Worm (Caenorhabditis elegans) whole organism, young adult: ENCODE measurements around the gene C46F11.5.
A peak's percentile ranks its signal among the peaks of the same experiment; 100 is the strongest.

Source experiments
- F23B12.7 ChIP-seq: sonication (generic microtip); optimal IDR thresholded peaks from 2 replicates; lab custom pipeline; 2017; ENCODE audit warnings: missing genetic modification characterization, mild to moderate bottlenecking, missing compliant biosample characterization, antibody characterized with exemption, moderate library complexity; ENCODE audit not compliant: insufficient read depth
- T07F8.4 ChIP-seq: sonication (generic microtip); optimal IDR thresholded peaks from 2 replicates; lab custom pipeline; 2016; ENCODE audit warnings: mild to moderate bottlenecking, missing genetic modification characterization, moderate library complexity, missing compliant biosample characterization
- Y53G8AR.9 ChIP-seq: fragments of 200-800 bp; sonication (Bioruptor generic); conservative IDR thresholded peaks from 2 replicates; pipeline ENCODE4 v1.3.6; 2022; ENCODE audit warnings: missing genetic modification reagents, missing genetic modification characterization, missing compliant biosample characterization
- attf-3 ChIP-seq: fragments of 200-800 bp; sonication (Bioruptor generic); conservative IDR thresholded peaks from 2 replicates; pipeline ENCODE4 v1.3.6; 2022; ENCODE audit warnings: missing genetic modification reagents, missing genetic modification characterization, missing compliant biosample characterization
- attf-5 ChIP-seq: fragments of 200-800 bp; sonication (Bioruptor generic); optimal IDR thresholded peaks from 2 replicates; lab custom pipeline; 2018; ENCODE audit warnings: mild to moderate bottlenecking, missing genetic modification characterization, missing compliant biosample characterization
- attf-6 ChIP-seq: fragments of 200-800 bp; sonication (Bioruptor generic); IDR thresholded peaks from 2 replicates; pipeline ENCODE4 v1.3.6; 2022; ENCODE audit warnings: missing genetic modification reagents, missing genetic modification characterization, missing compliant biosample characterization
- cebp-1 ChIP-seq, 2 experiments: fragments of 200-800 bp in 1 of 2; sonication (Bioruptor generic) in 1 of 2; sonication (generic microtip) in 1 of 2; IDR thresholded peaks in 1 of 2; optimal IDR thresholded peaks in 1 of 2; 2 replicates each; pipeline versions ENCODE4 v1.3.6 to Lab custom; 2017 to 2022; ENCODE audit warnings: missing compliant biosample characterization in 2 of 2, missing genetic modification characterization in 2 of 2, mild to moderate bottlenecking in 1 of 2, missing genetic modification reagents in 1 of 2, moderate library complexity in 1 of 2
- ceh-91 ChIP-seq: fragments of 200-800 bp; sonication (Bioruptor generic); IDR thresholded peaks from 2 replicates; pipeline ENCODE4 v1.3.6; 2022; ENCODE audit warnings: missing genetic modification reagents, missing genetic modification characterization, missing compliant biosample characterization
- dox-1 ChIP-seq: fragments of 200-800 bp; sonication (Bioruptor generic); IDR thresholded peaks from 2 replicates; pipeline ENCODE4 v1.3.6; 2022; ENCODE audit warnings: missing genetic modification reagents, missing genetic modification characterization, missing compliant biosample characterization
- efl-1 ChIP-seq: fragments of 150-350 bp; optimal IDR thresholded peaks from 2 replicates; lab custom pipeline; 2014; ENCODE audit warnings: missing biosample characterization, missing genetic modification reagents, missing genetic modification characterization
- him-1 ChIP-seq: sonication (generic microtip); optimal IDR thresholded peaks from 2 replicates; lab custom pipeline; 2016; ENCODE audit warnings: missing genotype, missing genetic modification reagents, missing genetic modification characterization, missing compliant biosample characterization
- hmg-1.2 ChIP-seq: fragments of 200-800 bp; sonication (Bioruptor generic); IDR thresholded peaks from 2 replicates; pipeline ENCODE4 v1.3.6; 2022; ENCODE audit warnings: missing genetic modification reagents, missing genetic modification characterization, missing compliant biosample characterization
- lag-1 ChIP-seq: fragments of 200-800 bp; sonication (Bioruptor generic); IDR thresholded peaks from 2 replicates; pipeline ENCODE4 v1.3.6; 2022; ENCODE audit warnings: missing genetic modification reagents, missing genetic modification characterization, missing compliant biosample characterization
- let-526 ChIP-seq: fragments of 200-800 bp; sonication (Bioruptor generic); IDR thresholded peaks from 2 replicates; pipeline ENCODE4 v1.3.6; 2022; ENCODE audit warnings: missing genetic modification reagents, missing genetic modification characterization, missing compliant biosample characterization
- let-607 ChIP-seq, 2 experiments: fragments of 200-800 bp in 1 of 2; sonication (Bioruptor generic) in 1 of 2; sonication (generic microtip) in 1 of 2; optimal IDR thresholded peaks; 2 replicates each; lab custom pipeline; 2016 to 2018; ENCODE audit warnings: mild to moderate bottlenecking in 2 of 2, missing compliant biosample characterization in 2 of 2, missing genetic modification characterization in 2 of 2, moderate library complexity in 2 of 2, missing genotype in 1 of 2
- lin-26 ChIP-seq: fragments of 200-800 bp; sonication (Bioruptor generic); IDR thresholded peaks from 2 replicates; pipeline ENCODE4 v1.3.6; 2022; ENCODE audit warnings: missing genetic modification reagents, missing genetic modification characterization, missing compliant biosample characterization
- lin-40 ChIP-seq: sonication (generic microtip); optimal IDR thresholded peaks from 2 replicates; lab custom pipeline; 2016; ENCODE audit warnings: missing genetic modification characterization, mild to moderate bottlenecking, missing compliant biosample characterization, missing genotype, missing genetic modification reagents
- lin-54 ChIP-seq: fragments of 200-800 bp; sonication (Bioruptor generic); optimal IDR thresholded peaks from 2 replicates; lab custom pipeline; 2018; ENCODE audit warnings: mild to moderate bottlenecking, missing genetic modification characterization, missing compliant biosample characterization
- lsy-27 ChIP-seq: sonication (generic microtip); optimal IDR thresholded peaks from 2 replicates; lab custom pipeline; 2017; ENCODE audit warnings: missing genetic modification characterization, mild to moderate bottlenecking, missing compliant biosample characterization, antibody characterized with exemption, missing genotype, borderline replicate concordance; ENCODE audit not compliant: insufficient read depth
- madf-10 ChIP-seq: sonication (generic microtip); optimal IDR thresholded peaks from 2 replicates; lab custom pipeline; 2016; ENCODE audit warnings: mild to moderate bottlenecking, missing genetic modification characterization, missing compliant biosample characterization
- madf-6 ChIP-seq: fragments of 200-800 bp; sonication (Bioruptor generic); IDR thresholded peaks from 2 replicates; pipeline ENCODE4 v1.3.6; 2022; ENCODE audit warnings: missing genetic modification reagents, missing genetic modification characterization, missing compliant biosample characterization
- mcd-1 ChIP-seq: fragments of 200-800 bp; sonication (Bioruptor generic); IDR thresholded peaks from 2 replicates; pipeline ENCODE4 v1.3.6; 2022; ENCODE audit warnings: missing genetic modification reagents, missing genetic modification characterization, missing compliant biosample characterization
- nfya-2 ChIP-seq: fragments of 200-800 bp; sonication (Bioruptor generic); IDR thresholded peaks from 2 replicates; pipeline ENCODE4 v1.3.6; 2022; ENCODE audit warnings: missing genetic modification reagents, missing genetic modification characterization, missing compliant biosample characterization
- nhr-80 ChIP-seq: sonication (generic microtip); optimal IDR thresholded peaks from 2 replicates; lab custom pipeline; 2016; ENCODE audit warnings: missing genetic modification characterization, missing compliant biosample characterization
- nhr-90 ChIP-seq: sonication (generic microtip); optimal IDR thresholded peaks from 2 replicates; lab custom pipeline; 2016; ENCODE audit warnings: missing genotype, mild to moderate bottlenecking, missing genetic modification characterization, missing compliant biosample characterization
- snpc-3.4 ChIP-seq: sonication (generic microtip); optimal IDR thresholded peaks from 2 replicates; lab custom pipeline; 2017; ENCODE audit warnings: missing genetic modification characterization, mild to moderate bottlenecking, missing compliant biosample characterization, antibody characterized with exemption, moderate library complexity, missing genotype, missing genetic modification reagents
- snpc-4 ChIP-seq, 5 experiments: fragments of 150-350 bp in 1 of 5; sonication (generic microtip) in 4 of 5; optimal IDR thresholded peaks; 2 replicates each; lab custom pipeline; 2014 to 2018; ENCODE audit warnings: missing genetic modification characterization in 5 of 5, missing biosample characterization in 3 of 5, antibody characterized with exemption in 2 of 5, mild to moderate bottlenecking in 2 of 5, missing compliant biosample characterization in 2 of 5, missing genotype in 2 of 5, moderate library complexity in 2 of 5, missing genetic modification reagents in 1 of 5
- tbp1 ChIP-seq: fragments of 200-800 bp; sonication (Bioruptor generic); optimal IDR thresholded peaks from 2 replicates; lab custom pipeline; 2018; ENCODE audit warnings: mild to moderate bottlenecking, missing genetic modification characterization, missing compliant biosample characterization
- zfh-2 ChIP-seq: fragments of 200-800 bp; sonication (Bioruptor generic); conservative IDR thresholded peaks from 2 replicates; pipeline ENCODE4 v1.3.6; 2022; ENCODE audit warnings: missing genetic modification reagents, missing genetic modification characterization, missing compliant biosample characterization
- ztf-6 ChIP-seq: fragments of 200-800 bp; sonication (Bioruptor generic); IDR thresholded peaks from 2 replicates; pipeline ENCODE4 v1.3.6; 2022; ENCODE audit warnings: missing genetic modification reagents, missing genetic modification characterization, missing compliant biosample characterization

C46F11.5 gene

ce11 chrIII:3632379-3632778, 25.0 kb downstream of the C46F11.5 start:
- TF ChIP-seq lin-26 (GFP tag; lab: Robert Waterston, UW) (no peak), cebp-1 (GFP tag; IDR thresholded peaks at IDR 0.05; lab: Robert Waterston, UW) (no peak), cebp-1 (tag; optimal IDR thresholded peaks at IDR 0.05; lab: Kevin White, UChicago) (peak; percentile 8), let-526 (GFP tag; lab: Robert Waterston, UW) (no peak)

DNA sequence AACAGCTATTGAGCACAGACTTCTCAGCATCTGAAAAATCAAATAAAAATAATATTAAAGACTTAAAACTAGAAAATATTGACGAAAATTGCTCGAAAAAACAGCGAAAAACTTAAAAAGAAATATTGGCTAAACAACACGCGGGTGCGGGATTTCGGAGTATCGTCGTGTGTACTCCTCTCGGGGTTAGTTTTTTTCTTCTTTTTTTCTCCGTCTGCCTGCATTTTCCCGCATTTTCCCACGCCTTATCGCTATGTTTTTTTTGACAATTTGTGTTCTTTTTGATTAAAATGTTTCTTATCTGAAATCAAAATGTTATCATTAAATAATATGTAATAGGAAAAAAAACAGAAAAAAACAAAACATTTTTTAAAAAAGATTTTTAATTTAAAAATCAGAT, 27.1 kb downstream of the C46F11.5 start, which contains the start of gene mrps-31:
Gene mrps-31, minus strand, starts transcription at position 36 of the 400 bp plus-strand sequence.
- TF ChIP-seq snpc-3.4 (tag; lab: Kevin White, UChicago) (no peak), madf-10 (peak; percentile 17), efl-1 (GFP tag; lab: Kevin White, UChicago) (peak; percentile 38), T07F8.4 (tag; lab: Kevin White, UChicago) (no peak), lag-1 (GFP tag; lab: Robert Waterston, UW) (no peak), let-607 (tag; optimal IDR thresholded peaks at IDR 0.05; lab: Kevin White, UChicago) (peak in 1 of 2 experiments; percentile 25), attf-5 (GFP tag; lab: Kevin White, UChicago) (peak; percentile 16), tbp1 (GFP tag; lab: Kevin White, UChicago) (peak; percentile 14), lin-40 (tag; lab: Kevin White, UChicago) (peak; percentile 39), snpc-4 (GFP tag; optimal IDR thresholded peaks at IDR 0.05; lab: Kevin White, UChicago) (no peak), snpc-4 (tag; optimal IDR thresholded peaks at IDR 0.05; lab: Kevin White, UChicago) (peak in 1 of 4 experiments; percentile 7), F23B12.7 (peak; percentile 32), him-1 (tag; lab: Kevin White, UChicago) (no peak), nhr-80 (tag; lab: Kevin White, UChicago) (peak; percentile 81), cebp-1 (GFP tag; IDR thresholded peaks at IDR 0.05; lab: Robert Waterston, UW) (no peak), cebp-1 (tag; optimal IDR thresholded peaks at IDR 0.05; lab: Kevin White, UChicago) (peak; percentile 49), madf-6 (GFP tag; lab: Robert Waterston, UW) (0 out of 2 replicates have a peak, but pooled peaks have one; percentile 28), mcd-1 (GFP tag; lab: Robert Waterston, UW) (0 out of 2 replicates have a peak, but pooled peaks have one; percentile 21), nhr-90 (tag; lab: Kevin White, UChicago) (peak; percentile 2), attf-3 (GFP tag; lab: Robert Waterston, UW) (peak; percentile 97)

- TF ChIP-seq dox-1 (GFP tag; lab: Robert Waterston, UW) (no peak), attf-6 (GFP tag; lab: Robert Waterston, UW) (no peak), ztf-6 (GFP tag; lab: Robert Waterston, UW) (no peak), lin-54 (GFP tag; lab: Kevin White, UChicago) (no peak), nfya-2 (no peak), Y53G8AR.9 (no peak), lsy-27 (tag; lab: Kevin White, UChicago) (no peak), ceh-91 (no peak)
These were observed 30.4 kb downstream of the C46F11.5 start, which contains the start of gene sel-8 for ce11 chrIII:3627042-3627441. Gene sel-8 (minus strand): TSS chrIII:3627142.

DNA sequence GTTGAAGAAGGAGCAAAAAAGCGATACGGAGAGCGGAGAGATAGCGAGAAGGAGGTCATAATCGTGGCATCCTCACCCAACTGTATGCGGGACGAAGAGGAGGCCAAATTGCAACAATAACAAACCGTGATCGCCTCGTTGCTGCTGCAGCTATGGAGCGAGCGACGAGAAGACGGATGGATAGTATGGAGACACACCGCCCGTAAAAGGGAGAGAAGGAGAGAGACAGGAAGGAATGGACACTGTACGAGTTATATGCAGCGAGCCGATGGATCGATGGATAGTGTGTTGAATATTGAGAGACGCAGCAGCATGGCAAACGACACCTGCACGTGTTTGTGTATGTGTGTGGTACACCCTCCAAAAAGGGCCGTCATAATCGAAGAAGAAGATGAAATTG, 33.6 kb downstream of the C46F11.5 start:
- peak; percentile 35; the same call in 1 of the 2 replicates for TF ChIP-seq hmg-1.2 (GFP tag; lab: Robert Waterston, UW)
- TF ChIP-seq lin-40 (tag; lab: Kevin White, UChicago), result no peak
- peak; percentile 78 for TF ChIP-seq zfh-2 (GFP tag; lab: Robert Waterston, UW)
